Worm (Caenorhabditis elegans) whole organism, late embryonic: ENCODE measurements around the gene sec-20.

Source experiments
- C38D4.7 ChIP-seq: fragments of 200-800 bp; sonication (Bioruptor generic); optimal IDR thresholded peaks from 2 replicates; lab custom pipeline; 2018; ENCODE audit warnings: mild to moderate bottlenecking, missing genetic modification characterization, moderate library complexity, missing compliant biosample characterization
- ceh-45 ChIP-seq: fragments of 200-800 bp; sonication (Bioruptor generic); IDR thresholded peaks from 2 replicates; pipeline ENCODE4 v1.3.6; 2022; ENCODE audit warnings: missing genetic modification reagents, missing genetic modification characterization, missing compliant biosample characterization
- ceh-9 ChIP-seq: sonication (generic microtip); optimal IDR thresholded peaks from 2 replicates; lab custom pipeline; 2016; ENCODE audit warnings: mild to moderate bottlenecking, missing genetic modification characterization, inconsistent platforms, missing compliant biosample characterization
- dve-1 ChIP-seq: sonication (generic microtip); optimal IDR thresholded peaks from 2 replicates; lab custom pipeline; 2017; ENCODE audit warnings: antibody characterized with exemption, mild to moderate bottlenecking, missing genetic modification characterization, missing compliant biosample characterization
- elt-2 ChIP-seq: sonication (generic microtip); optimal IDR thresholded peaks from 2 replicates; lab custom pipeline; 2016; ENCODE audit warnings: missing genetic modification reagents, missing genetic modification characterization, missing compliant biosample characterization
- fkh-10 ChIP-seq: fragments of 150-350 bp; optimal IDR thresholded peaks from 2 replicates; lab custom pipeline; 2014; ENCODE audit warnings: missing biosample characterization, missing genetic modification reagents, missing genetic modification characterization
- hlh-15 ChIP-seq: sonication (generic microtip); optimal IDR thresholded peaks from 2 replicates; lab custom pipeline; 2016; ENCODE audit warnings: missing genetic modification characterization, missing compliant biosample characterization
- nhr-11 ChIP-seq: fragments of 150-350 bp; optimal IDR thresholded peaks from 2 replicates; lab custom pipeline; 2014; ENCODE audit warnings: missing biosample characterization, missing genetic modification characterization
- odd-2 ChIP-seq: sonication (generic microtip); optimal IDR thresholded peaks from 2 replicates; lab custom pipeline; 2017; ENCODE audit warnings: antibody characterized with exemption, mild to moderate bottlenecking, missing genetic modification characterization, missing compliant biosample characterization
- pha-4 ChIP-seq: fragments of 150-350 bp; optimal IDR thresholded peaks from 2 replicates; lab custom pipeline; 2018; ENCODE audit warnings: missing biosample characterization, missing genetic modification reagents, missing genetic modification characterization
- ttx-3 ChIP-seq: sonication (generic microtip); optimal IDR thresholded peaks from 2 replicates; lab custom pipeline; 2016; ENCODE audit warnings: missing genetic modification reagents, missing genetic modification characterization, missing compliant biosample characterization

DNA sequence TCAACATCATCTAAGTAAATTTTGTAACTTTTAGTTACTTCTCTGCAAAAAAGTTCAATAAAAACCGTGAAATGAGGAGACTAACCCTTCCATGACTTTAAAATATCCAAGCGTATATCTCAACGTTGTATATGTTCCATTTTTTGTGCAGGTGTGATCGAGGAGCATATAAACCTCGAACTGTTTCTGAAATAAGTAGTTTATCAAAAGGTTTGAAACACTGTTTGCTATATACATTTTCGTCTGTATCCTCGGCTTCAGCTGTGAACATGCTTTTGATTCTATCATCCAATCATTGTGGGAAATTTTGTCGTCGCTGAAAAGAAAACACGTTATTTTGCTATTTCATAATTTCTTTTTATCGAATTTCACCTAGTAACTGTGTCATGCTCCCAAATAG, 10.9 kb upstream of the sec-20 start, which contains the start of gene F40G9.5:
- TF ChIP-seq nhr-11 (tag; lab: Kevin White, UChicago) (no peak), fkh-10 (no peak), dve-1 (tag; lab: Kevin White, UChicago) (no peak), elt-2 (tag; lab: Kevin White, UChicago) (no peak), hlh-15 (tag; lab: Kevin White, UChicago) (no peak), odd-2 (no peak), ttx-3 (tag; lab: Kevin White, UChicago) (no peak), pha-4 (tag; lab: Kevin White, UChicago) (no peak), ceh-45 (no peak), ceh-9 (tag; lab: Kevin White, UChicago) (no peak), C38D4.7 (GFP tag; lab: Kevin White, UChicago) (no peak)
